Worm (Caenorhabditis elegans) whole organism, early embryonic: Measurements from ENCODE around the gene rpl-5.

ENCODE experiments used
- B0310.2 ChIP-seq: sonication (generic microtip); optimal IDR thresholded peaks from 2 replicates; lab custom pipeline; 2016; ENCODE audit warnings: mild to moderate bottlenecking, missing genetic modification characterization, missing compliant biosample characterization
- F13C5.2 ChIP-seq: sonication (generic microtip); optimal IDR thresholded peaks from 2 replicates; lab custom pipeline; 2017; ENCODE audit warnings: mild to moderate bottlenecking, missing genetic modification characterization, inconsistent platforms, missing compliant biosample characterization
- aly-1 ChIP-seq: sonication (generic microtip); optimal IDR thresholded peaks from 2 replicates; lab custom pipeline; 2016; ENCODE audit warnings: missing genetic modification characterization, missing compliant biosample characterization
- ama-1 ChIP-seq: fragments of 150-350 bp; optimal IDR thresholded peaks from 2 replicates; lab custom pipeline; 2014
- ceh-13 ChIP-seq: fragments of 200-800 bp; sonication (Bioruptor generic); optimal IDR thresholded peaks from 2 replicates; lab custom pipeline; 2018; ENCODE audit warnings: mild to moderate bottlenecking, missing genetic modification characterization, missing compliant biosample characterization
- ceh-36 ChIP-seq: sonication (generic microtip); optimal IDR thresholded peaks from 2 replicates; lab custom pipeline; 2016; ENCODE audit warnings: missing genetic modification characterization, inconsistent platforms, missing compliant biosample characterization
- ets-7 ChIP-seq: sonication (generic microtip); optimal IDR thresholded peaks from 2 replicates; lab custom pipeline; 2016; ENCODE audit warnings: missing genotype, missing genetic modification characterization, missing compliant biosample characterization
- flt-1 ChIP-seq: fragments of 200-800 bp; sonication (Bioruptor generic); IDR thresholded peaks from 2 replicates; pipeline ENCODE4 v1.3.6; 2022; ENCODE audit warnings: missing genetic modification characterization, missing compliant biosample characterization
- hmbx-1 ChIP-seq: sonication (generic microtip); optimal IDR thresholded peaks from 2 replicates; lab custom pipeline; 2016; ENCODE audit warnings: mild to moderate bottlenecking, missing genetic modification characterization, missing compliant biosample characterization
- hmg-4 ChIP-seq: fragments of 200-800 bp; sonication (Bioruptor generic); optimal IDR thresholded peaks from 2 replicates; lab custom pipeline; 2018; ENCODE audit warnings: mild to moderate bottlenecking, missing genetic modification characterization, missing compliant biosample characterization
- hnd-1 ChIP-seq: sonication (generic microtip); optimal IDR thresholded peaks from 2 replicates; lab custom pipeline; 2016; ENCODE audit warnings: missing genetic modification characterization, missing compliant biosample characterization
- pes-1 ChIP-seq: fragments of 200-800 bp; sonication (Bioruptor generic); IDR thresholded peaks from 2 replicates; pipeline ENCODE4 v1.3.6; 2022; ENCODE audit warnings: missing genetic modification reagents, missing genetic modification characterization, missing compliant biosample characterization
- scrt-1 ChIP-seq: fragments of 200-800 bp; sonication (Bioruptor generic); IDR thresholded peaks from 2 replicates; pipeline ENCODE4 v1.3.6; 2022; ENCODE audit warnings: missing genetic modification characterization, missing compliant biosample characterization
- sea-1 ChIP-seq: fragments of 200-800 bp; sonication (Bioruptor generic); conservative IDR thresholded peaks from 2 replicates; pipeline ENCODE4 v1.3.6; 2022; ENCODE audit warnings: missing genetic modification characterization, missing compliant biosample characterization
- tbx-11 ChIP-seq: fragments of 200-800 bp; sonication (Bioruptor generic); IDR thresholded peaks from 2 replicates; pipeline ENCODE4 v1.3.6; 2022; ENCODE audit warnings: missing genetic modification characterization, missing compliant biosample characterization
- tbx-37 ChIP-seq: fragments of 200-800 bp; sonication (Bioruptor generic); conservative IDR thresholded peaks from 2 replicates; pipeline ENCODE4 v1.3.6; 2022; ENCODE audit warnings: missing genetic modification reagents, missing genetic modification characterization, missing compliant biosample characterization
- tra-4 ChIP-seq: sonication (generic microtip); optimal IDR thresholded peaks from 2 replicates; lab custom pipeline; 2017; ENCODE audit warnings: missing genetic modification characterization, missing compliant biosample characterization

The rpl-5 gene

DNA sequence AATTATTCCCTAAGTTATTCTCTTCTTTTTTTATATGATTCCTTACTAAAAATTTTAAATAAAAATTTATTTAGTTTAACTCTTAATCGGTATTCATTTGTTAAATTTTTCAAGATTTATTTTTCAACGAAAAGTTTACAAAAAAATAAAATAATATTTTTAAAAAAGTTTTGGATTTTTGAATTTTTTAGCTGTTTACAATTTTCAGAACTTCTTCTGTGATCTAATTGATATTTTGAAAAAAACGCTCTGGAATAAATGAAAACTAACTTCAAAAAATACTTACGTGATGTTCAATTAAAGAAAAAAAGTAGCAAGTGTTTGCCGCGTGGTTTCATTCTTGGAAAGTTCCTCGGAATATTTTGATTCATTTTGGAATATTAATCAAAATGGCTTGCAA is 24.4 kb upstream of the rpl-5 start, which contains the start of gene decr-1.2:
TSS of gene decr-1.2 (plus strand) at position 301 of the 400 bp plus-strand sequence.
- TF ChIP-seq B0310.2 (tag; lab: Kevin White, UChicago) = no peak
- TF ChIP-seq hmbx-1 (tag; lab: Kevin White, UChicago) = no peak
- no peak for TF ChIP-seq ama-1 (lab: Kevin White, UChicago)
- TF ChIP-seq tbx-37 (GFP tag; lab: Robert Waterston, UW) = no peak
- TF ChIP-seq tbx-11 (GFP tag; lab: Robert Waterston, UW) = no peak
- TF ChIP-seq ets-7 (tag; lab: Kevin White, UChicago) = no peak
- TF ChIP-seq ceh-36 (tag; lab: Kevin White, UChicago) = no peak
- TF ChIP-seq ceh-13 = no peak
- TF ChIP-seq F13C5.2 (tag; lab: Kevin White, UChicago) = no peak
- TF ChIP-seq flt-1 (GFP tag; lab: Robert Waterston, UW) = no peak
- no peak for TF ChIP-seq tra-4 (tag; lab: Kevin White, UChicago)
- TF ChIP-seq hmg-4 = no peak
- TF ChIP-seq scrt-1 (GFP tag; lab: Robert Waterston, UW) = no peak
- no peak for TF ChIP-seq sea-1 (GFP tag; lab: Robert Waterston, UW)
- no peak for TF ChIP-seq pes-1 (GFP tag; lab: Robert Waterston, UW)

DNA sequence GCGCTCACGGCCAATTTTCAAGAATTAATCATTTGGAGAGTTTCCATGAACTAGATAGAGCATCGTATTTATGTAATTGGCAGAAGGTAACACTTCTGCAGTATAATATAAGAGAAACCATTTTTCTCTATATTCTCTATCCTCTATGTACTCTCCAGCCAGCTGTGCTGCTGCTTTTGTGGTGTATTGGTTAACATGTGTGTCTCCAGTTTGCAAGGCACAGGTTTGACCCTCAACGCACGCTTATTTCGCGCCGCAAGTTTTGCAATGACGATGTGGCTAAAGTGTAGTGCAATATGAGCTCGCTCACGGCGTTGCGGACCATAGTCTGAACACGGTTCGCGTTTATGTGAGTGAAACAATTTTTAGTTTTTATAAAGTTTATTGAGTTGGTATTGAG is 22.8 kb upstream of the rpl-5 start:
- peak; percentile 74 for TF ChIP-seq hnd-1 (tag; lab: Kevin White, UChicago)
- TF ChIP-seq sea-1 (GFP tag; lab: Robert Waterston, UW) = peak; percentile 85
- peak; percentile 77 for TF ChIP-seq hmbx-1 (tag; lab: Kevin White, UChicago)
- TF ChIP-seq aly-1 (tag; lab: Kevin White, UChicago) = peak; percentile 84
- no peak for TF ChIP-seq ama-1 (lab: Kevin White, UChicago)
- TF ChIP-seq hmg-4 = peak; percentile 93
- TF ChIP-seq flt-1 (GFP tag; lab: Robert Waterston, UW) = peak; percentile 92
- TF ChIP-seq scrt-1 (GFP tag; lab: Robert Waterston, UW) = peak; percentile 92
- peak; percentile 90 for TF ChIP-seq pes-1 (GFP tag; lab: Robert Waterston, UW)
- peak; percentile 76 for TF ChIP-seq ceh-13
- TF ChIP-seq ets-7 (tag; lab: Kevin White, UChicago) = peak; percentile 74
- peak; percentile 91 for TF ChIP-seq tbx-11 (GFP tag; lab: Robert Waterston, UW)
- TF ChIP-seq F13C5.2 (tag; lab: Kevin White, UChicago) = peak; percentile 86
- TF ChIP-seq tra-4 (tag; lab: Kevin White, UChicago) = peak; percentile 70
- peak; percentile 90 for TF ChIP-seq ceh-36 (tag; lab: Kevin White, UChicago)
- peak; percentile 81 for TF ChIP-seq B0310.2 (tag; lab: Kevin White, UChicago)
- peak; percentile 82 for TF ChIP-seq tbx-37 (GFP tag; lab: Robert Waterston, UW)

DNA sequence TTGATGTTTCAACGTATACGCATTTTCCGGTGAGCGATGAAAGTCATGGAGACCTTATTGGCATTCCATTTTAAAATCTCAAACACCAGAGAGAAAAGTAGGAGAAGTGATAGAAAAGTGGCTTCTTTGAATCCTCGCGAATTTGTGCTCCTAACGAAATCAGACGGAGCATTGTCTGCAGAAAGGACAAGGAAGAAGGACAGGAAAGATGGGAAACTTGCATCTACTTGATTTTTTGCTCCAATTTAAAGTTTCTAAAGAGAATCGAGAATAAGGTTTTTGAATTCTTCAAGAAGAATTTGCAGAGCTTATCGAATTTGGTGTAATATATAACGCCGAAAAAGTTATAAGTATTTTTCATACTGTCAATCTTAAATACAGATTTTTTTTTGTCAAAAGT is 18.6 kb upstream of the rpl-5 start:
- TF ChIP-seq tbx-37 (GFP tag; lab: Robert Waterston, UW) = no peak
- no peak for TF ChIP-seq hmbx-1 (tag; lab: Kevin White, UChicago)
- no peak for TF ChIP-seq flt-1 (GFP tag; lab: Robert Waterston, UW)
- TF ChIP-seq hnd-1 (tag; lab: Kevin White, UChicago) = no peak
- no peak for TF ChIP-seq ceh-13
- no peak for TF ChIP-seq ceh-36 (tag; lab: Kevin White, UChicago)
- no peak for TF ChIP-seq aly-1 (tag; lab: Kevin White, UChicago)
- TF ChIP-seq ets-7 (tag; lab: Kevin White, UChicago) = no peak
- TF ChIP-seq B0310.2 (tag; lab: Kevin White, UChicago) = no peak
- no peak for TF ChIP-seq ama-1 (lab: Kevin White, UChicago)
- TF ChIP-seq tbx-11 (GFP tag; lab: Robert Waterston, UW) = no peak
- TF ChIP-seq hmg-4 = no peak
- no peak for TF ChIP-seq scrt-1 (GFP tag; lab: Robert Waterston, UW)

DNA sequence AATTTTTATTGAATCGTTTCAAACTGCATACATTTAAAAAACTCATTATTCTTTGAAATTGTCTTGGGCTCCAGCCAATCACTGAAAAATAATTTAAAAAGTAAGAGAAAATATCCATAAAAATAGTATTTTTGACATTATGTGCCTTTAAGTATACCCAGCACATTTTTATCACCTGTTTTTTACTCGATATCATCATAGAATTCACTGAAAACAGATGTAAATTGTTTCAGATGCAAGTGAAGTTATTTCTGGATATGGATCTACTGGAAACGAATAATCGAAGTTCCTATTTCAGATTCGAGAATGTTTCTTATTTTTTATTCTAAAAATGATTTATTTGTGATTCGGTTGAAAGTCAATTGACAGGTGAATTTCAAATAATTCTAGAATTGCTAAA is 15.2 kb upstream of the rpl-5 start:
- TF ChIP-seq tbx-37 (GFP tag; lab: Robert Waterston, UW) (no peak), hmbx-1 (tag; lab: Kevin White, UChicago) (no peak), ceh-13 (no peak), scrt-1 (GFP tag; lab: Robert Waterston, UW) (no peak)

DNA sequence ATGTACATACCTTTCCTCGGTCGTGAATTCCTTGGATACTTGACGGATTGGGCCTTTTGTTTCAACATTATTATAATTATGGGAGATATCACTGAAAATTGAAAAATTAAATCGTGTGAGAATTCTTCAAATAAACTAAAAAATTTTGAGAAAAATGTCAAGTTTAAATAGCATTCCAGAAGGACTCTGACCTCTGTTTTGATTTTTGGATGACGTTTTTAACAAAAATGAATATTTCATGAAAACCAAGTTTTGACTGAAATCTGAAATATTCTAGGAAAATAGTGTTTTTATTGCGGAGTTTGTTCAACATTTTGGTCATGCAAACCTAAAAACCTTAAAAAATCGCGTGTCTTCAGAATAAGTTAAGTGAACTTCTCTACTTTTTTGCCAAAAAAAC is 13.6 kb upstream of the rpl-5 start, which contains the start of gene glb-27:
TSS of gene glb-27 (minus strand) at position 101 of the 400 bp plus-strand sequence.
- TF ChIP-seq hmg-4 = no peak
- TF ChIP-seq B0310.2 (tag; lab: Kevin White, UChicago) = no peak
- no peak for TF ChIP-seq hmbx-1 (tag; lab: Kevin White, UChicago)
- TF ChIP-seq ceh-13 = no peak
- no peak for TF ChIP-seq F13C5.2 (tag; lab: Kevin White, UChicago)
- TF ChIP-seq sea-1 (GFP tag; lab: Robert Waterston, UW) = no peak
- TF ChIP-seq aly-1 (tag; lab: Kevin White, UChicago) = no peak
- TF ChIP-seq pes-1 (GFP tag; lab: Robert Waterston, UW) = no peak
- no peak for TF ChIP-seq ceh-36 (tag; lab: Kevin White, UChicago)
- TF ChIP-seq flt-1 (GFP tag; lab: Robert Waterston, UW) = no peak

DNA sequence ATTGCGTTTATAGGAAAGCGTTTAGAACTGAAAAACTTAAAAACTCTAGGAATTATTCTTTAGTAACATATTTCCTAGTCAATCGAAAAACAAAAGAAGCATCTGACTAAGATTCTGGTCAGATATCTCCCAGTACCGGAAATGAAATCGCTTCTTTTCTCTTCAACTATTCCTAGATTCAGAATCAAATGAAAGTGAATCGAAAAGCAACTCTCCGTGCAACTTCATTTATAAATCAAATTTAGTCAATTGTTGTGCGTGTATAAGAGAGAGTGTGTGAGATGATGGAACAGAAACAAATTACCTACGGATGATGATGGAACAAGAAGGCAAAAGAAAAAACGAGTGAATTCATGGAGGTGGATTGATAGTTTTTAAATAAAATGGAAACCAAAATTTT is 10.5 kb upstream of the rpl-5 start:
- TF ChIP-seq flt-1 (GFP tag; lab: Robert Waterston, UW) (no peak), aly-1 (tag; lab: Kevin White, UChicago) (no peak)

DNA sequence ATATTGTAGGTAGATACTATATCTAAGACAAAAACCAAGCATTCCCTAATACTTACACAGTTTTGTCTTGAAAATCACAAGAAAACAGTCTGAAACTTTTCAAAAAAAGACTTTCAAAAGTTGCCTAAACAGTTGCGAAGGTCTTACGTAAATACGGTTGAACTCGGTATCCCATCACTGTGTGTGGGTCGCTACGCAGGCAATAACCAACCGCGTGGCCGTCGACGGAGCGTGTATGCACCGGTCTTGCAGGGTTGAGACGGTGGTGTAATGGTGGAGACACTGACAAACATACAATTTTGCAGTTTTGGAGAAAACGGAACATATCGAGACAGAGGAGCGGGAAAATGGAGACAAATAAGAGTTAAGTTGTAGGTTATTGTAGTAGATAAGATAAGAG is 8.5 kb upstream of the rpl-5 start, which contains the start of gene iff-2:
TSS of gene iff-2 (minus strand) at position 141 of the 400 bp plus-strand sequence.
- TF ChIP-seq ceh-13 (no peak), flt-1 (GFP tag; lab: Robert Waterston, UW) (peak; percentile 57; the same call in 1 of the 2 replicates), pes-1 (GFP tag; lab: Robert Waterston, UW) (no peak), tra-4 (tag; lab: Kevin White, UChicago) (peak; percentile 50), B0310.2 (tag; lab: Kevin White, UChicago) (no peak), ceh-36 (tag; lab: Kevin White, UChicago) (peak; percentile 9), tbx-11 (GFP tag; lab: Robert Waterston, UW) (no peak), hmg-4 (peak; percentile 84), aly-1 (tag; lab: Kevin White, UChicago) (peak; percentile 69), ets-7 (tag; lab: Kevin White, UChicago) (peak; percentile 8), scrt-1 (GFP tag; lab: Robert Waterston, UW) (0 out of 2 replicates have a peak, but pooled peaks have one; percentile 55), sea-1 (GFP tag; lab: Robert Waterston, UW) (peak; percentile 70), F13C5.2 (tag; lab: Kevin White, UChicago) (peak; percentile 95), tbx-37 (GFP tag; lab: Robert Waterston, UW) (peak; percentile 35)
